Fruit fly (Drosophila melanogaster) whole organism, wandering third instar larva: ENCODE data around the gene CG17154.

Experiments used
- CG32264 ChIP-seq: fragments of 200-800 bp; sonication (Bioruptor generic); optimal IDR thresholded peaks from 2 replicates; lab custom pipeline; 2016; ENCODE audit warnings: missing biosample characterization, missing genetic modification characterization
- GATAd ChIP-seq: sonication (Bioruptor generic); optimal IDR thresholded peaks from 2 replicates; lab custom pipeline; 2016; ENCODE audit warnings: missing biosample characterization, missing genetic modification characterization
- Mio ChIP-seq: sonication (Bioruptor generic); optimal IDR thresholded peaks from 2 replicates; lab custom pipeline; 2016; ENCODE audit warnings: missing biosample characterization, missing genetic modification characterization
- Myc ChIP-seq: fragments of >200 bp; optimal IDR thresholded peaks from 2 replicates; lab custom pipeline; 2017
- N ChIP-seq: fragments of >200 bp; optimal IDR thresholded peaks from 2 replicates; lab custom pipeline; 2018; ENCODE audit warnings: missing biosample characterization, missing external identifiers, missing genetic modification characterization
- Rel ChIP-seq, 2 experiments: fragments of 200-800 bp; sonication (Bioruptor generic) in 1 of 2; optimal IDR thresholded peaks; 2 replicates in 1 of 2; 3 replicates in 1 of 2; lab custom pipeline; 2016 to 2019; ENCODE audit warnings: mild to moderate bottlenecking in 2 of 2, missing biosample characterization in 2 of 2, missing genetic modification characterization in 2 of 2, moderate library complexity in 1 of 2
- dl ChIP-seq, 2 experiments: fragments of 175-275, 200-275 bp in 1 of 2; fragments of 200-275 bp in 1 of 2; sonication (Bioruptor generic); optimal IDR thresholded peaks; lab custom pipeline; 2018; ENCODE audit warnings: mild to moderate bottlenecking in 2 of 2, missing biosample characterization in 2 of 2, missing genetic modification characterization in 2 of 2, moderate library complexity in 2 of 2; ENCODE audit not compliant: partially characterized antibody in 2 of 2, insufficient read depth in 1 of 2
- pan ChIP-seq: fragments of >200 bp; optimal IDR thresholded peaks from 2 replicates; lab custom pipeline; 2017
- psq ChIP-seq: fragments of 200-800 bp; sonication (Bioruptor generic); optimal IDR thresholded peaks from 3 replicates; lab custom pipeline; 2017; ENCODE audit warnings: missing biosample characterization, mild to moderate bottlenecking, missing genetic modification characterization, moderate library complexity
- sage ChIP-seq: fragments of 200-800 bp; sonication (Bioruptor generic); optimal IDR thresholded peaks from 2 replicates; lab custom pipeline; 2016; ENCODE audit warnings: missing biosample characterization, mild to moderate bottlenecking, missing genetic modification characterization

DNA sequence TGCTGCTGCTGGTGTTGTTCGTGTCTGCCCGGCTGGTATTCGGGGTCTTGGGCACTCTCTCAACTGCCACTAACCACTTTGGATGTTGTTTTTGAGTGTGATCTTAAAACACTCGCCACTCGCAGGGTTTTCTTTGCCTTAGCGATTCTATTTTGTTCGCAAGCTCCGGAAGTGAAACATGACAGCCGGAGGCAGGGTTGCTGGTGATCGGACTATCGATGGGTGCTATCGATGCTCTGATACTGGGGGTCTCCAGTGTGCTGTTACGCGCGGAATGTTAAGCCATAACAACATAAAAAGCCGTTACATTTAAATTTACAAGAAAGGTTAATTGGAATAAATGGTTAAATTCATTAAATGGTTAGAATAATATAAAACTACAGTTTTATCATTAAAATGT is 36.5 kb downstream of the CG17154 start, which contains the start of gene yps:
- TF ChIP-seq pan (lab: Kevin White, UChicago): no peak
- TF ChIP-seq CG32264 (GFP tag; lab: Kevin White, UChicago): peak; percentile 89
- no peak for TF ChIP-seq GATAd (GFP tag; lab: Kevin White, UChicago)
- peak; percentile 80 for TF ChIP-seq Mio
- TF ChIP-seq N (GFP tag; lab: Kevin White, UChicago): no peak
- TF ChIP-seq psq (GFP tag; lab: Kevin White, UChicago): peak; percentile 72
- peak; percentile 18 for TF ChIP-seq Myc (lab: Kevin White, UChicago)
- TF ChIP-seq dl (GFP tag; optimal IDR thresholded peaks at IDR 0.05; lab: Kevin White, UChicago; ENCODE audit: insufficient read depth in 1 of 2, partially characterized antibody in 2 of 2): no peak
- TF ChIP-seq Rel (GFP tag; optimal IDR thresholded peaks at IDR 0.05; lab: Kevin White, UChicago): no peak
- TF ChIP-seq Rel (tag; optimal IDR thresholded peaks at IDR 0.05; lab: Kevin White, UChicago): peak; percentile 77
- peak; percentile 84 for TF ChIP-seq sage
